Fruit fly (Drosophila melanogaster): ENCODE measurements around the gene smp-30.

smp-30 gene

dm6 chr3R:14741192-14741915 lies 9.7 kb downstream of the smp-30 start, which contains the start of the genes eff and jvl (continued):
- TF ChIP-seq CG32532 (GFP tag; IDR thresholded peaks at IDR 0.05), result peak; percentile 50; the same call in 1 of the 2 replicates
- TF ChIP-seq CG11560 (tag; IDR thresholded peaks at IDR 0.05), result no peak
- no peak for TF ChIP-seq CG17912 (GFP tag; optimal IDR thresholded peaks at IDR 0.05)
- peak; percentile 94 for TF ChIP-seq inv (GFP tag; IDR thresholded peaks at IDR 0.05; ENCODE audit: partially characterized antibody)
- TF ChIP-seq dysf (GFP tag; IDR thresholded peaks at IDR 0.05), result no peak
- no peak for TF ChIP-seq Usf (GFP tag; optimal IDR thresholded peaks at IDR 0.05)
- TF ChIP-seq slbo (GFP tag; IDR thresholded peaks at IDR 0.05), result peak; percentile 76
- no peak for TF ChIP-seq pan (optimal IDR thresholded peaks at IDR 0.05)
- TF ChIP-seq pan (GFP tag; optimal IDR thresholded peaks at IDR 0.05 in 1 of 2, IDR thresholded peaks at IDR 0.05 in 1 of 2), result peak in 1 of 2 experiments; percentile 52
- no peak for TF ChIP-seq D19A (tag; optimal IDR thresholded peaks at IDR 0.05)
- peak; percentile 22 for TF ChIP-seq CG13424 (tag; optimal IDR thresholded peaks at IDR 0.05)
- no peak for TF ChIP-seq CG3726 (GFP tag; IDR thresholded peaks at IDR 0.05)
- TF ChIP-seq Blimp-1 (GFP tag; optimal IDR thresholded peaks at IDR 0.05), result peak; percentile 28
- no peak for TF ChIP-seq otp (GFP tag; IDR thresholded peaks at IDR 0.05)
- TF ChIP-seq CG31388 (GFP tag; optimal IDR thresholded peaks at IDR 0.05), result no peak
- no peak for TF ChIP-seq bcd (GFP tag; optimal IDR thresholded peaks at IDR 0.05)
- no peak for TF ChIP-seq CHES-1-like (GFP tag; optimal IDR thresholded peaks at IDR 0.05)
- peak; percentile 81; the same call in 2 of the 3 replicates for TF ChIP-seq mld (GFP tag; IDR thresholded peaks at IDR 0.05; ENCODE audit: partially characterized antibody)
- peak; percentile 70 for TF ChIP-seq CG12391 (tag; optimal IDR thresholded peaks at IDR 0.05)
- TF ChIP-seq dm (GFP tag; optimal IDR thresholded peaks at IDR 0.05), result no peak
- no peak for TF ChIP-seq ewg (GFP tag; optimal IDR thresholded peaks at IDR 0.05)
- TF ChIP-seq CG32772 (GFP tag; IDR thresholded peaks at IDR 0.05), result no peak
- TF ChIP-seq CG5953 (GFP tag; IDR thresholded peaks at IDR 0.05), result no peak
- no peak; the same call in 1 of the 2 replicates for TF ChIP-seq CG4360 (GFP tag; IDR thresholded peaks at IDR 0.05)
- TF ChIP-seq ATbp (GFP tag; optimal IDR thresholded peaks at IDR 0.05), result no peak
- TF ChIP-seq Sox102F (GFP tag; optimal IDR thresholded peaks at IDR 0.05), result peak; percentile 40
- TF ChIP-seq ham (GFP tag; IDR thresholded peaks at IDR 0.05), result no peak
- no peak for TF ChIP-seq CG12659 (GFP tag; optimal IDR thresholded peaks at IDR 0.05)
- TF ChIP-seq BtbVII (GFP tag; optimal IDR thresholded peaks at IDR 0.05), result no peak
- no peak for TF ChIP-seq CG16815 (GFP tag; optimal IDR thresholded peaks at IDR 0.05)
- TF ChIP-seq lov (optimal IDR thresholded peaks at IDR 0.05), result no peak
- TF ChIP-seq lov (GFP tag; IDR thresholded peaks at IDR 0.05), result no peak
- no peak for TF ChIP-seq trh (GFP tag; optimal IDR thresholded peaks at IDR 0.05)
- peak; percentile 9 for TF ChIP-seq pho (GFP tag; optimal IDR thresholded peaks at IDR 0.05)
- peak; percentile 7 for TF ChIP-seq CG10654 (GFP tag; optimal IDR thresholded peaks at IDR 0.05)
- TF ChIP-seq CG12155 (GFP tag; optimal IDR thresholded peaks at IDR 0.05), result no peak
- no peak for TF ChIP-seq Neu2 (GFP tag; optimal IDR thresholded peaks at IDR 0.05; ENCODE audit: borderline replicate concordance)

dm6 chr3R:14740658-14741191 lies 10.3 kb downstream of the smp-30 start:
- TF ChIP-seq gem (tag; optimal IDR thresholded peaks at IDR 0.05), result peak; percentile 28
- TF ChIP-seq slou (GFP tag; optimal IDR thresholded peaks at IDR 0.05), result no peak
- TF ChIP-seq ash1 (GFP tag; optimal IDR thresholded peaks at IDR 0.05), result peak; percentile 80
- 0 out of 2 replicates have a peak, but pooled peaks have one; percentile 32 for TF ChIP-seq CG6272 (GFP tag; IDR thresholded peaks at IDR 0.05)
- peak; percentile 10 for TF ChIP-seq CG17385 (GFP tag; optimal IDR thresholded peaks at IDR 0.05)
- peak; percentile 43 for TF ChIP-seq CG12071 (GFP tag; optimal IDR thresholded peaks at IDR 0.05)
- peak; percentile 51 for TF ChIP-seq nmo (GFP tag; optimal IDR thresholded peaks at IDR 0.05)
- TF ChIP-seq Hey (tag; optimal IDR thresholded peaks at IDR 0.05), result peak; percentile 57
- TF ChIP-seq ken (GFP tag; IDR thresholded peaks at IDR 0.05), result peak; percentile 84
- 0 out of 3 replicates have a peak, but pooled peaks have one; percentile 23 for TF ChIP-seq CG7963 (GFP tag; IDR thresholded peaks at IDR 0.05; ENCODE audit: partially characterized antibody)
- TF ChIP-seq Fer1 (GFP tag; optimal IDR thresholded peaks at IDR 0.05), result peak; percentile 55
- TF ChIP-seq CG11696 (GFP tag; IDR thresholded peaks at IDR 0.05), result no peak
- TF ChIP-seq CG12769 (tag; optimal IDR thresholded peaks at IDR 0.05), result peak; percentile 75
- TF ChIP-seq ERR (GFP tag; optimal IDR thresholded peaks at IDR 0.05), result peak; percentile 83

Data from whole organism, embryonic.